Worm (Caenorhabditis elegans) whole organism, early embryonic: ENCODE data around the gene epic-2.

Experiments used
- B0310.2 ChIP-seq: sonication (generic microtip); optimal IDR thresholded peaks from 2 replicates; lab custom pipeline; 2016; ENCODE audit warnings: mild to moderate bottlenecking, missing genetic modification characterization, missing compliant biosample characterization
- F13C5.2 ChIP-seq: sonication (generic microtip); optimal IDR thresholded peaks from 2 replicates; lab custom pipeline; 2017; ENCODE audit warnings: mild to moderate bottlenecking, missing genetic modification characterization, inconsistent platforms, missing compliant biosample characterization
- aly-1 ChIP-seq: sonication (generic microtip); optimal IDR thresholded peaks from 2 replicates; lab custom pipeline; 2016; ENCODE audit warnings: missing genetic modification characterization, missing compliant biosample characterization
- ama-1 ChIP-seq: fragments of 150-350 bp; optimal IDR thresholded peaks from 2 replicates; lab custom pipeline; 2014
- ceh-13 ChIP-seq: fragments of 200-800 bp; sonication (Bioruptor generic); optimal IDR thresholded peaks from 2 replicates; lab custom pipeline; 2018; ENCODE audit warnings: mild to moderate bottlenecking, missing genetic modification characterization, missing compliant biosample characterization
- ceh-36 ChIP-seq: sonication (generic microtip); optimal IDR thresholded peaks from 2 replicates; lab custom pipeline; 2016; ENCODE audit warnings: missing genetic modification characterization, inconsistent platforms, missing compliant biosample characterization
- ets-7 ChIP-seq: sonication (generic microtip); optimal IDR thresholded peaks from 2 replicates; lab custom pipeline; 2016; ENCODE audit warnings: missing genotype, missing genetic modification characterization, missing compliant biosample characterization
- flt-1 ChIP-seq: fragments of 200-800 bp; sonication (Bioruptor generic); IDR thresholded peaks from 2 replicates; pipeline ENCODE4 v1.3.6; 2022; ENCODE audit warnings: missing genetic modification characterization, missing compliant biosample characterization
- hmbx-1 ChIP-seq: sonication (generic microtip); optimal IDR thresholded peaks from 2 replicates; lab custom pipeline; 2016; ENCODE audit warnings: mild to moderate bottlenecking, missing genetic modification characterization, missing compliant biosample characterization
- hmg-4 ChIP-seq: fragments of 200-800 bp; sonication (Bioruptor generic); optimal IDR thresholded peaks from 2 replicates; lab custom pipeline; 2018; ENCODE audit warnings: mild to moderate bottlenecking, missing genetic modification characterization, missing compliant biosample characterization
- hnd-1 ChIP-seq: sonication (generic microtip); optimal IDR thresholded peaks from 2 replicates; lab custom pipeline; 2016; ENCODE audit warnings: missing genetic modification characterization, missing compliant biosample characterization
- pes-1 ChIP-seq: fragments of 200-800 bp; sonication (Bioruptor generic); IDR thresholded peaks from 2 replicates; pipeline ENCODE4 v1.3.6; 2022; ENCODE audit warnings: missing genetic modification reagents, missing genetic modification characterization, missing compliant biosample characterization
- scrt-1 ChIP-seq: fragments of 200-800 bp; sonication (Bioruptor generic); IDR thresholded peaks from 2 replicates; pipeline ENCODE4 v1.3.6; 2022; ENCODE audit warnings: missing genetic modification characterization, missing compliant biosample characterization
- sea-1 ChIP-seq: fragments of 200-800 bp; sonication (Bioruptor generic); conservative IDR thresholded peaks from 2 replicates; pipeline ENCODE4 v1.3.6; 2022; ENCODE audit warnings: missing genetic modification characterization, missing compliant biosample characterization
- tbx-11 ChIP-seq: fragments of 200-800 bp; sonication (Bioruptor generic); IDR thresholded peaks from 2 replicates; pipeline ENCODE4 v1.3.6; 2022; ENCODE audit warnings: missing genetic modification characterization, missing compliant biosample characterization
- tbx-37 ChIP-seq: fragments of 200-800 bp; sonication (Bioruptor generic); conservative IDR thresholded peaks from 2 replicates; pipeline ENCODE4 v1.3.6; 2022; ENCODE audit warnings: missing genetic modification reagents, missing genetic modification characterization, missing compliant biosample characterization
- tra-4 ChIP-seq: sonication (generic microtip); optimal IDR thresholded peaks from 2 replicates; lab custom pipeline; 2017; ENCODE audit warnings: missing genetic modification characterization, missing compliant biosample characterization

Gene epic-2

ce11 chrIV:1752480-1752879 lies 31.9 kb downstream of the epic-2 start:
- TF ChIP-seq hnd-1 (no peak), sea-1 (GFP tag; lab: Robert Waterston, UW) (no peak), F13C5.2 (tag; lab: Kevin White, UChicago) (no peak), scrt-1 (GFP tag; lab: Robert Waterston, UW) (no peak), hmbx-1 (no peak), ceh-13 (GFP tag; lab: Kevin White, UChicago) (no peak), pes-1 (GFP tag; lab: Robert Waterston, UW) (no peak), ceh-36 (tag; lab: Kevin White, UChicago) (no peak), ets-7 (tag; lab: Kevin White, UChicago) (no peak), flt-1 (GFP tag; lab: Robert Waterston, UW) (no peak), aly-1 (tag; lab: Kevin White, UChicago) (no peak), hmg-4 (no peak), tbx-11 (GFP tag; lab: Robert Waterston, UW) (no peak)

- TF ChIP-seq sea-1 (GFP tag; lab: Robert Waterston, UW) (no peak), F13C5.2 (tag; lab: Kevin White, UChicago) (no peak), tbx-11 (GFP tag; lab: Robert Waterston, UW) (no peak), tra-4 (no peak)
Measured at ce11 chrIV:1753481-1753880, 32.9 kb downstream of the epic-2 start, which contains the start of gene Y41D4A.3. Y41D4A.3 (plus strand) TSS chrIV:1753781.

- TF ChIP-seq sea-1 (GFP tag; lab: Robert Waterston, UW) = no peak
- TF ChIP-seq tbx-37 (GFP tag; lab: Robert Waterston, UW) = no peak
- TF ChIP-seq pes-1 (GFP tag; lab: Robert Waterston, UW) = no peak
- TF ChIP-seq B0310.2 (tag; lab: Kevin White, UChicago) = no peak
- TF ChIP-seq aly-1 (tag; lab: Kevin White, UChicago) = no peak
- no peak for TF ChIP-seq ceh-36 (tag; lab: Kevin White, UChicago)
- no peak for TF ChIP-seq flt-1 (GFP tag; lab: Robert Waterston, UW)
- no peak for TF ChIP-seq F13C5.2 (tag; lab: Kevin White, UChicago)
- no peak for TF ChIP-seq scrt-1 (GFP tag; lab: Robert Waterston, UW)
Measured at ce11 chrIV:1758595-1758994, 38.0 kb downstream of the epic-2 start.

- no peak for TF ChIP-seq scrt-1 (GFP tag; lab: Robert Waterston, UW)
- no peak for TF ChIP-seq tra-4
- TF ChIP-seq ama-1 (lab: Kevin White, UChicago) = no peak
- no peak for TF ChIP-seq B0310.2 (tag; lab: Kevin White, UChicago)
- TF ChIP-seq hnd-1 = no peak
Measured at ce11 chrIV:1761553-1761952, 41.0 kb downstream of the epic-2 start, which contains the start of gene Y41D4A.7. Y41D4A.7 (minus strand) TSS chrIV:1761570.

- no peak for TF ChIP-seq hnd-1
- no peak for TF ChIP-seq sea-1 (GFP tag; lab: Robert Waterston, UW)
- no peak for TF ChIP-seq flt-1 (GFP tag; lab: Robert Waterston, UW)
Measured at ce11 chrIV:1763452-1763851, 42.9 kb downstream of the epic-2 start.

ce11 chrIV:1765954-1766353 lies 45.4 kb downstream of the epic-2 start:
- no peak for TF ChIP-seq tbx-37 (GFP tag; lab: Robert Waterston, UW)
- TF ChIP-seq flt-1 (GFP tag; lab: Robert Waterston, UW) = no peak
- TF ChIP-seq aly-1 (tag; lab: Kevin White, UChicago) = no peak
- no peak for TF ChIP-seq hnd-1
- TF ChIP-seq pes-1 (GFP tag; lab: Robert Waterston, UW) = no peak
- no peak for TF ChIP-seq B0310.2 (tag; lab: Kevin White, UChicago)
- TF ChIP-seq tbx-11 (GFP tag; lab: Robert Waterston, UW) = no peak
- no peak for TF ChIP-seq ceh-13 (GFP tag; lab: Kevin White, UChicago)

- TF ChIP-seq tra-4 (no peak), hmbx-1 (no peak), hnd-1 (no peak), ceh-36 (tag; lab: Kevin White, UChicago) (no peak), hmg-4 (no peak), ets-7 (tag; lab: Kevin White, UChicago) (no peak), tbx-37 (GFP tag; lab: Robert Waterston, UW) (no peak), flt-1 (GFP tag; lab: Robert Waterston, UW) (no peak), pes-1 (GFP tag; lab: Robert Waterston, UW) (no peak), B0310.2 (tag; lab: Kevin White, UChicago) (no peak), aly-1 (tag; lab: Kevin White, UChicago) (no peak), ceh-13 (GFP tag; lab: Kevin White, UChicago) (no peak), tbx-11 (GFP tag; lab: Robert Waterston, UW) (no peak), ama-1 (lab: Kevin White, UChicago) (no peak), scrt-1 (GFP tag; lab: Robert Waterston, UW) (no peak), F13C5.2 (tag; lab: Kevin White, UChicago) (no peak), sea-1 (GFP tag; lab: Robert Waterston, UW) (no peak)
Measured at ce11 chrIV:1768288-1768687, 47.7 kb downstream of the epic-2 start, which contains the start of gene col-108. col-108 (plus strand) TSS chrIV:1768588.

ce11 chrIV:1769074-1769473 lies 48.5 kb downstream of the epic-2 start:
- TF ChIP-seq aly-1 (tag; lab: Kevin White, UChicago) = peak; percentile 75
- TF ChIP-seq ets-7 (tag; lab: Kevin White, UChicago) = no peak
- peak; percentile 47 for TF ChIP-seq hmg-4
- TF ChIP-seq ceh-36 (tag; lab: Kevin White, UChicago) = no peak
- TF ChIP-seq tbx-11 (GFP tag; lab: Robert Waterston, UW) = no peak
